Worm (Caenorhabditis elegans): ENCODE data around the gene bli-5.

ce11 chrIII:13457305-13457704 is 27.7 kb upstream of the bli-5 start:
- TF ChIP-seq T22C8.4 (GFP tag; IDR thresholded peaks at IDR 0.05) = no peak
- no peak for TF ChIP-seq ztf-23 (GFP tag; IDR thresholded peaks at IDR 0.05)
- TF ChIP-seq flt-1 (GFP tag; IDR thresholded peaks at IDR 0.05) = no peak
- TF ChIP-seq ztf-29 (GFP tag; IDR thresholded peaks at IDR 0.05) = no peak
- TF ChIP-seq med-1 (GFP tag; optimal IDR thresholded peaks at IDR 0.05; ENCODE audit: insufficient read depth) = no peak
- TF ChIP-seq cog-1 (tag; optimal IDR thresholded peaks at IDR 0.05) = no peak
- no peak for TF ChIP-seq ref-1 (GFP tag; conservative IDR thresholded peaks at IDR 0.05)
- no peak for TF ChIP-seq klf-2 (GFP tag; conservative IDR thresholded peaks at IDR 0.05)
